Worm (Caenorhabditis elegans) whole organism, mixed stage, embryonic: ENCODE measurements around the gene R07E4.1.

ENCODE experiments used
- M03D4.4 ChIP-seq: sonication (generic microtip); optimal IDR thresholded peaks from 2 replicates; lab custom pipeline; 2017; ENCODE audit warnings: mild to moderate bottlenecking, missing genetic modification characterization, missing compliant biosample characterization
- bed-3 ChIP-seq: fragments of 200-800 bp; sonication (Bioruptor generic); optimal IDR thresholded peaks from 3 replicates; lab custom pipeline; 2018; ENCODE audit warnings: mild to moderate bottlenecking, missing genetic modification characterization, moderate library complexity, missing compliant biosample characterization
- blmp-1 ChIP-seq: fragments of 150-350 bp; optimal IDR thresholded peaks from 2 replicates; lab custom pipeline; 2014; ENCODE audit warnings: missing biosample characterization, missing genetic modification characterization
- ceh-39 ChIP-seq: fragments of 150-350 bp; optimal IDR thresholded peaks from 2 replicates; lab custom pipeline; 2014; ENCODE audit warnings: missing biosample characterization, missing genetic modification characterization
- ceh-83 ChIP-seq: fragments of 200-800 bp; sonication (Bioruptor generic); optimal IDR thresholded peaks from 2 replicates; lab custom pipeline; 2018; ENCODE audit warnings: mild to moderate bottlenecking, missing genetic modification characterization, missing compliant biosample characterization
- cnd-1 ChIP-seq: fragments of 200-800 bp; sonication (Bioruptor generic); optimal IDR thresholded peaks from 2 replicates; lab custom pipeline; 2018; ENCODE audit warnings: mild to moderate bottlenecking, missing genetic modification characterization, missing compliant biosample characterization
- drap-1 ChIP-seq: fragments of 200-800 bp; sonication (Bioruptor generic); optimal IDR thresholded peaks from 3 replicates; lab custom pipeline; 2018; ENCODE audit warnings: mild to moderate bottlenecking, missing genetic modification characterization, missing compliant biosample characterization
- elt-3 ChIP-seq: fragments of 150-350 bp; optimal IDR thresholded peaks from 2 replicates; lab custom pipeline; 2014; ENCODE audit warnings: missing biosample characterization, missing genetic modification characterization
- flh-1 ChIP-seq: fragments of 200-800 bp; sonication (Bioruptor generic); optimal IDR thresholded peaks from 2 replicates; lab custom pipeline; 2018; ENCODE audit warnings: mild to moderate bottlenecking, missing genetic modification characterization, moderate library complexity, missing compliant biosample characterization
- ham-2 ChIP-seq: fragments of 200-800 bp; sonication (Bioruptor generic); optimal IDR thresholded peaks from 2 replicates; lab custom pipeline; 2018; ENCODE audit warnings: mild to moderate bottlenecking, missing genetic modification characterization, missing compliant biosample characterization
- hlh-1 ChIP-seq: fragments of 150-350 bp; optimal IDR thresholded peaks from 2 replicates; lab custom pipeline; 2014; ENCODE audit warnings: missing biosample characterization, missing genetic modification reagents, missing genetic modification characterization
- lin-13 ChIP-seq: fragments of 150-350 bp; optimal IDR thresholded peaks from 2 replicates; lab custom pipeline; 2014; ENCODE audit warnings: missing biosample characterization, missing genetic modification characterization
- lin-32 ChIP-seq: fragments of 200-800 bp; sonication (Bioruptor generic); optimal IDR thresholded peaks from 2 replicates; lab custom pipeline; 2018; ENCODE audit warnings: mild to moderate bottlenecking, missing genetic modification characterization, missing compliant biosample characterization
- lsy-2 ChIP-seq: fragments of 150-350 bp; optimal IDR thresholded peaks from 2 replicates; lab custom pipeline; 2014; ENCODE audit warnings: missing biosample characterization, missing genetic modification characterization
- mab-5 ChIP-seq: fragments of 150-350 bp; optimal IDR thresholded peaks from 2 replicates; lab custom pipeline; 2014; ENCODE audit warnings: missing biosample characterization, missing genetic modification characterization
- mls-2 ChIP-seq: sonication (generic microtip); optimal IDR thresholded peaks from 2 replicates; lab custom pipeline; 2016; ENCODE audit warnings: mild to moderate bottlenecking, missing genetic modification characterization, moderate library complexity, missing compliant biosample characterization
- nhr-12 ChIP-seq: fragments of 150-350 bp; optimal IDR thresholded peaks from 2 replicates; lab custom pipeline; 2014; ENCODE audit warnings: missing biosample characterization, missing genetic modification characterization
- nhr-2 ChIP-seq: fragments of 150-350 bp; optimal IDR thresholded peaks from 2 replicates; lab custom pipeline; 2014; ENCODE audit warnings: missing biosample characterization, missing genetic modification characterization
- nhr-237 ChIP-seq: fragments of 150-350 bp; optimal IDR thresholded peaks from 2 replicates; lab custom pipeline; 2014; ENCODE audit warnings: missing biosample characterization, missing genetic modification characterization
- nhr-28 ChIP-seq: fragments of 150-350 bp; optimal IDR thresholded peaks from 2 replicates; lab custom pipeline; 2014; ENCODE audit warnings: missing biosample characterization, missing genetic modification characterization
- nhr-76 ChIP-seq: sonication (generic microtip); optimal IDR thresholded peaks from 2 replicates; lab custom pipeline; 2017; ENCODE audit warnings: missing biosample characterization, missing genetic modification characterization
- sem-2 ChIP-seq: fragments of 200-800 bp; sonication (Bioruptor generic); optimal IDR thresholded peaks from 2 replicates; lab custom pipeline; 2018; ENCODE audit warnings: mild to moderate bottlenecking, missing genetic modification characterization, missing compliant biosample characterization
- snpc-4 ChIP-seq: fragments of 150-350 bp; optimal IDR thresholded peaks from 2 replicates; lab custom pipeline; 2014; ENCODE audit warnings: missing biosample characterization, missing genetic modification characterization
- tbx-8 ChIP-seq: fragments of 200-800 bp; sonication (Bioruptor generic); optimal IDR thresholded peaks from 2 replicates; lab custom pipeline; 2018; ENCODE audit warnings: mild to moderate bottlenecking, missing genetic modification characterization, moderate library complexity, missing compliant biosample characterization
- unc-120 ChIP-seq: sonication (generic microtip); optimal IDR thresholded peaks from 2 replicates; lab custom pipeline; 2017; ENCODE audit warnings: missing genetic modification characterization, missing compliant biosample characterization; ENCODE audit not compliant: poor library complexity, severe bottlenecking
- unc-39 ChIP-seq: fragments of 150-350 bp; optimal IDR thresholded peaks from 2 replicates; lab custom pipeline; 2014; ENCODE audit warnings: missing biosample characterization, missing genetic modification characterization
- unc-62 ChIP-seq: fragments of 150-350 bp; optimal IDR thresholded peaks from 2 replicates; lab custom pipeline; 2014; ENCODE audit warnings: missing biosample characterization, missing genetic modification reagents, missing genetic modification characterization
- zip-8 ChIP-seq: fragments of 150-350 bp; optimal IDR thresholded peaks from 2 replicates; lab custom pipeline; 2014; ENCODE audit warnings: missing biosample characterization, missing genetic modification characterization

The R07E4.1 gene

ce11 chrX:6003853-6004252 lies 44.9 kb downstream of the R07E4.1 start, which contains the start of gene sups-1:
Gene sups-1, plus strand, starts transcription at chrX:6004153.
- TF ChIP-seq lin-32 = no peak
- no peak for TF ChIP-seq cnd-1
- TF ChIP-seq mab-5 = no peak
- no peak for TF ChIP-seq mls-2 (tag; lab: Kevin White, UChicago)
- no peak for TF ChIP-seq hlh-1
- no peak for TF ChIP-seq nhr-2
- no peak for TF ChIP-seq sem-2 (GFP tag; lab: Kevin White, UChicago)
- TF ChIP-seq nhr-28 (tag; lab: Kevin White, UChicago) = no peak
- no peak for TF ChIP-seq lin-13 (tag; lab: Kevin White, UChicago)
- TF ChIP-seq unc-62 (GFP tag; lab: Kevin White, UChicago) = no peak
- TF ChIP-seq ceh-39 (tag; lab: Kevin White, UChicago) = no peak
- no peak for TF ChIP-seq bed-3 (GFP tag; lab: Kevin White, UChicago)
- TF ChIP-seq ceh-83 (GFP tag; lab: Kevin White, UChicago) = no peak

ce11 chrX:6004315-6004714 lies 45.4 kb downstream of the R07E4.1 start:
- peak; percentile 60 for TF ChIP-seq blmp-1 (tag; lab: Kevin White, UChicago)
- TF ChIP-seq sem-2 (GFP tag; lab: Kevin White, UChicago) = no peak
- peak; percentile 17 for TF ChIP-seq elt-3 (tag; lab: Kevin White, UChicago)
- TF ChIP-seq zip-8 (tag; lab: Kevin White, UChicago) = no peak
- TF ChIP-seq nhr-76 (tag; lab: Kevin White, UChicago) = no peak

ce11 chrX:6010573-6010972 lies 51.7 kb downstream of the R07E4.1 start, which contains the start of gene C09B8.3:
Gene C09B8.3, minus strand, starts transcription at chrX:6010673.
- TF ChIP-seq unc-120 (tag; lab: Kevin White, UChicago) (no peak), ham-2 (GFP tag; lab: Kevin White, UChicago) (no peak), flh-1 (no peak), mls-2 (tag; lab: Kevin White, UChicago) (no peak), nhr-76 (tag; lab: Kevin White, UChicago) (no peak), ceh-39 (tag; lab: Kevin White, UChicago) (no peak), M03D4.4 (tag; lab: Kevin White, UChicago) (no peak), unc-39 (tag; lab: Kevin White, UChicago) (no peak), bed-3 (GFP tag; lab: Kevin White, UChicago) (no peak)

- TF ChIP-seq ceh-83 (GFP tag; lab: Kevin White, UChicago) = no peak
- no peak for TF ChIP-seq lin-13 (tag; lab: Kevin White, UChicago)
- no peak for TF ChIP-seq nhr-2
- TF ChIP-seq snpc-4 (tag; lab: Kevin White, UChicago) = no peak
- no peak for TF ChIP-seq nhr-237 (tag; lab: Kevin White, UChicago)
- TF ChIP-seq unc-62 (GFP tag; lab: Kevin White, UChicago) = no peak
- TF ChIP-seq nhr-28 (tag; lab: Kevin White, UChicago) = no peak
- TF ChIP-seq ham-2 (GFP tag; lab: Kevin White, UChicago) = no peak
- TF ChIP-seq drap-1 (GFP tag; lab: Kevin White, UChicago) = no peak
- no peak for TF ChIP-seq flh-1
- TF ChIP-seq tbx-8 = no peak
- TF ChIP-seq unc-39 (tag; lab: Kevin White, UChicago) = no peak
- no peak for TF ChIP-seq unc-120 (tag; lab: Kevin White, UChicago)
- TF ChIP-seq hlh-1 = no peak
- TF ChIP-seq elt-3 (tag; lab: Kevin White, UChicago) = no peak
- TF ChIP-seq lsy-2 = no peak
- no peak for TF ChIP-seq mls-2 (tag; lab: Kevin White, UChicago)
- no peak for TF ChIP-seq blmp-1 (tag; lab: Kevin White, UChicago)
- no peak for TF ChIP-seq nhr-12
- no peak for TF ChIP-seq mab-5
These were observed 56.2 kb downstream of the R07E4.1 start, which contains the start of gene C09B8.8 for ce11 chrX:6015096-6015495. Gene C09B8.8, plus strand, starts transcription at chrX:6015492.
